Worm (Caenorhabditis elegans) whole organism, L4 larva: ENCODE results near the gene ucp-4.
"Not testable (repeated sequence)": the region's sequence is repeated elsewhere in the genome, so short reads cannot be mapped to it uniquely, and the experiment has no call there.

Experiments
- D1046.2 ChIP-seq: fragments of 200-800 bp; sonication (Bioruptor generic); IDR thresholded peaks from 2 replicates; pipeline ENCODE4 v1.3.6; 2022; ENCODE audit warnings: missing genetic modification characterization, missing compliant biosample characterization
- F37D6.2 ChIP-seq: sonication (generic microtip); optimal IDR thresholded peaks from 2 replicates; lab custom pipeline; 2016; ENCODE audit warnings: mild to moderate bottlenecking, missing genetic modification characterization, missing compliant biosample characterization
- F44E2.7 ChIP-seq: fragments of 200-800 bp; sonication (Bioruptor generic); IDR thresholded peaks from 2 replicates; pipeline ENCODE4 v2.1.2; 2022; ENCODE audit warnings: missing genetic modification characterization, missing compliant biosample characterization
- T26A8.4 ChIP-seq: fragments of 200-800 bp; sonication (Bioruptor generic); IDR thresholded peaks from 2 replicates; pipeline ENCODE4 v1.3.6; 2022; ENCODE audit warnings: missing genetic modification characterization, missing compliant biosample characterization
- Y105C5A.15 ChIP-seq: fragments of 200-800 bp; sonication (Bioruptor generic); IDR thresholded peaks from 2 replicates; pipeline ENCODE4 v1.3.6; 2022; ENCODE audit warnings: missing genetic modification characterization, missing compliant biosample characterization
- Y48G9A.11 ChIP-seq: fragments of 200-800 bp; sonication (Bioruptor generic); IDR thresholded peaks from 2 replicates; pipeline ENCODE4 v1.3.6; 2022; ENCODE audit warnings: missing genetic modification reagents, missing genetic modification characterization, missing compliant biosample characterization
- Y75B8A.6 ChIP-seq: fragments of 200-800 bp; sonication (Bioruptor generic); IDR thresholded peaks from 2 replicates; pipeline ENCODE4 v1.3.6; 2022; ENCODE audit warnings: missing genetic modification reagents, missing genetic modification characterization, missing compliant biosample characterization
- ZK337.2 ChIP-seq: fragments of 200-800 bp; sonication (Bioruptor generic); IDR thresholded peaks from 2 replicates; pipeline ENCODE4 v1.3.6; 2022; ENCODE audit warnings: missing genetic modification reagents, missing genetic modification characterization, missing compliant biosample characterization
- ama-1 ChIP-seq: fragments of 150-350 bp; optimal IDR thresholded peaks from 2 replicates; lab custom pipeline; 2014; ENCODE audit warnings: inconsistent platforms, mixed read lengths
- arid-1 ChIP-seq: fragments of 200-800 bp; sonication (Bioruptor generic); conservative IDR thresholded peaks from 2 replicates; pipeline ENCODE4 v1.3.6; 2022; ENCODE audit warnings: missing genetic modification reagents, missing genetic modification characterization, missing compliant biosample characterization
- ceh-20 ChIP-seq: fragments of 200-800 bp; sonication (Bioruptor generic); IDR thresholded peaks from 2 replicates; pipeline ENCODE4 v1.3.6; 2022; ENCODE audit warnings: missing genetic modification reagents, missing genetic modification characterization, missing compliant biosample characterization
- ceh-32 ChIP-seq: sonication (generic microtip); optimal IDR thresholded peaks from 2 replicates; lab custom pipeline; 2016; ENCODE audit warnings: mild to moderate bottlenecking, missing genetic modification characterization, missing compliant biosample characterization; ENCODE audit not compliant: poor library complexity
- ctbp-1 ChIP-seq: fragments of 200-800 bp; sonication (Bioruptor generic); IDR thresholded peaks from 2 replicates; pipeline ENCODE4 v1.3.6; 2022; ENCODE audit warnings: missing genetic modification reagents, missing genetic modification characterization, missing compliant biosample characterization
- daf-16 ChIP-seq, 3 experiments: sonication (generic microtip); optimal IDR thresholded peaks; 2 replicates each; lab custom pipeline; 2016 to 2017; ENCODE audit warnings: missing genetic modification characterization in 3 of 3, missing genetic modification reagents in 3 of 3, mild to moderate bottlenecking in 2 of 3, missing compliant biosample characterization in 2 of 3, missing biosample characterization in 1 of 3, moderate library complexity in 1 of 3
- dmd-6 ChIP-seq: fragments of 200-800 bp; sonication (Bioruptor generic); IDR thresholded peaks from 2 replicates; pipeline ENCODE4 v1.3.6; 2022; ENCODE audit warnings: missing genetic modification reagents, missing genetic modification characterization, missing compliant biosample characterization
- dmd-8 ChIP-seq: fragments of 200-800 bp; sonication (Bioruptor generic); IDR thresholded peaks from 2 replicates; pipeline ENCODE4 v1.3.6; 2022; ENCODE audit warnings: missing genetic modification characterization, missing compliant biosample characterization
- dmd-9 ChIP-seq: fragments of 200-800 bp; sonication (Bioruptor generic); IDR thresholded peaks from 2 replicates; pipeline ENCODE4 v1.3.6; 2022; ENCODE audit warnings: missing genetic modification reagents, missing genetic modification characterization, missing compliant biosample characterization
- egl-43 ChIP-seq: fragments of 200-800 bp; sonication (Bioruptor generic); IDR thresholded peaks from 2 replicates; pipeline ENCODE4 v1.3.6; 2022; ENCODE audit warnings: missing genetic modification reagents, missing genetic modification characterization, missing compliant biosample characterization
- gei-8 ChIP-seq: fragments of 200-800 bp; sonication (Bioruptor generic); optimal IDR thresholded peaks from 2 replicates; lab custom pipeline; 2018; ENCODE audit warnings: mild to moderate bottlenecking, missing genetic modification characterization, missing compliant biosample characterization
- hmg-1.1 ChIP-seq: fragments of 200-800 bp; sonication (Bioruptor generic); IDR thresholded peaks from 2 replicates; pipeline ENCODE4 v1.3.6; 2022; ENCODE audit warnings: missing genetic modification reagents, missing genetic modification characterization, missing compliant biosample characterization
- lim-7 ChIP-seq: fragments of 200-800 bp; sonication (Bioruptor generic); IDR thresholded peaks from 2 replicates; pipeline ENCODE4 v1.3.6; 2022; ENCODE audit warnings: missing genetic modification characterization, missing compliant biosample characterization
- lin-1 ChIP-seq: fragments of 200-800 bp; sonication (Bioruptor generic); IDR thresholded peaks from 2 replicates; pipeline ENCODE4 v1.3.6; 2022; ENCODE audit warnings: missing genetic modification reagents, missing genetic modification characterization, missing compliant biosample characterization
- lin-29 ChIP-seq: fragments of 200-800 bp; sonication (Bioruptor generic); IDR thresholded peaks from 2 replicates; pipeline ENCODE4 v1.3.6; 2022; ENCODE audit warnings: missing genetic modification reagents, missing genetic modification characterization, missing compliant biosample characterization
- lin-38 ChIP-seq: fragments of 200-800 bp; sonication (Bioruptor generic); IDR thresholded peaks from 2 replicates; pipeline ENCODE4 v1.3.6; 2022; ENCODE audit warnings: missing genetic modification reagents, missing genetic modification characterization, missing compliant biosample characterization
- lsy-2 ChIP-seq, 2 experiments: fragments of 150-350 bp in 1 of 2; sonication (generic microtip) in 1 of 2; optimal IDR thresholded peaks; 2 replicates each; lab custom pipeline; 2014 to 2017; ENCODE audit warnings: missing biosample characterization in 2 of 2, missing genetic modification characterization in 2 of 2
- madf-5 ChIP-seq, 2 experiments: fragments of 200-800 bp; sonication (Bioruptor generic); IDR thresholded peaks; 2 replicates each; pipeline ENCODE4 v1.3.6; 2022; ENCODE audit warnings: missing compliant biosample characterization in 2 of 2, missing genetic modification characterization in 2 of 2
- madf-9 ChIP-seq: fragments of 200-800 bp; sonication (Bioruptor generic); conservative IDR thresholded peaks from 2 replicates; pipeline ENCODE4 v1.3.6; 2022; ENCODE audit warnings: missing genetic modification reagents, missing genetic modification characterization, missing compliant biosample characterization
- mdl-1 ChIP-seq, 2 experiments: fragments of 150-350 bp in 1 of 2; sonication (generic microtip) in 1 of 2; optimal IDR thresholded peaks; 2 replicates each; lab custom pipeline; 2014 to 2017; ENCODE audit warnings: missing biosample characterization in 2 of 2, missing genetic modification characterization in 2 of 2
- mdt-29 ChIP-seq: fragments of 200-800 bp; sonication (Bioruptor generic); IDR thresholded peaks from 2 replicates; pipeline ENCODE4 v1.3.6; 2022; ENCODE audit warnings: missing genetic modification reagents, missing genetic modification characterization, missing compliant biosample characterization
- mxl-2 ChIP-seq: fragments of 200-800 bp; sonication (Bioruptor generic); conservative IDR thresholded peaks from 2 replicates; pipeline ENCODE4 v1.3.6; 2022; ENCODE audit warnings: missing genetic modification reagents, missing genetic modification characterization, missing compliant biosample characterization
- mxl-3 ChIP-seq: fragments of 200-800 bp; sonication (Bioruptor generic); optimal IDR thresholded peaks from 2 replicates; lab custom pipeline; 2018; ENCODE audit warnings: mild to moderate bottlenecking, missing genetic modification characterization, missing compliant biosample characterization
- nhr-28 ChIP-seq: fragments of 150-350 bp; optimal IDR thresholded peaks from 2 replicates; lab custom pipeline; 2014; ENCODE audit warnings: missing biosample characterization, missing genetic modification characterization
- nhr-41 ChIP-seq: fragments of 200-800 bp; sonication (Bioruptor generic); IDR thresholded peaks from 2 replicates; pipeline ENCODE4 v1.3.6; 2022; ENCODE audit warnings: missing genetic modification reagents, missing genetic modification characterization, missing compliant biosample characterization
- nhr-42 ChIP-seq: fragments of 200-800 bp; sonication (Bioruptor generic); IDR thresholded peaks from 2 replicates; pipeline ENCODE4 v1.3.6; 2022; ENCODE audit warnings: missing genetic modification characterization, missing compliant biosample characterization
- nhr-6 ChIP-seq: fragments of 150-350 bp; optimal IDR thresholded peaks from 2 replicates; lab custom pipeline; 2014; ENCODE audit warnings: missing biosample characterization, missing genetic modification characterization
- nhr-76 ChIP-seq: fragments of 150-350 bp; optimal IDR thresholded peaks from 2 replicates; lab custom pipeline; 2014; ENCODE audit warnings: missing biosample characterization, missing genetic modification characterization
- pha-4 ChIP-seq, 2 experiments: fragments of 150-350 bp in 1 of 2; fragments of 200-800 bp in 1 of 2; sonication (Bioruptor generic) in 1 of 2; IDR thresholded peaks in 1 of 2; optimal IDR thresholded peaks in 1 of 2; 2 replicates each; pipeline versions ENCODE4 v1.3.6 to Lab custom; 2014 to 2022; ENCODE audit warnings: missing genetic modification characterization in 2 of 2, missing genetic modification reagents in 2 of 2, missing biosample characterization in 1 of 2, missing compliant biosample characterization in 1 of 2
- php-3 ChIP-seq: fragments of 200-800 bp; sonication (Bioruptor generic); IDR thresholded peaks from 2 replicates; pipeline ENCODE4 v1.3.6; 2022; ENCODE audit warnings: missing genetic modification reagents, missing genetic modification characterization, missing compliant biosample characterization
- saeg-2 ChIP-seq: fragments of 200-800 bp; sonication (Bioruptor generic); IDR thresholded peaks from 2 replicates; pipeline ENCODE4 v1.3.6; 2022; ENCODE audit warnings: missing genetic modification reagents, missing genetic modification characterization, missing compliant biosample characterization
- snpc-1.2 ChIP-seq: fragments of 200-800 bp; sonication (Bioruptor generic); IDR thresholded peaks from 2 replicates; pipeline ENCODE4 v1.3.6; 2022; ENCODE audit warnings: missing genetic modification reagents, missing genetic modification characterization, missing compliant biosample characterization
- tra-1 ChIP-seq: fragments of 200-800 bp; sonication (Bioruptor generic); IDR thresholded peaks from 2 replicates; pipeline ENCODE4 v1.3.6; 2022; ENCODE audit warnings: missing genetic modification reagents, missing genetic modification characterization, missing compliant biosample characterization
- unc-39 ChIP-seq: sonication (generic microtip); optimal IDR thresholded peaks from 2 replicates; lab custom pipeline; 2017; ENCODE audit warnings: missing biosample characterization, missing genetic modification characterization
- vab-7 ChIP-seq: fragments of 200-800 bp; sonication (Bioruptor generic); IDR thresholded peaks from 2 replicates; pipeline ENCODE4 v1.3.6; 2022; ENCODE audit warnings: missing genetic modification reagents, missing genetic modification characterization, missing compliant biosample characterization
- zag-1 ChIP-seq: fragments of 150-350 bp; optimal IDR thresholded peaks from 2 replicates; lab custom pipeline; 2014; ENCODE audit warnings: missing biosample characterization, missing genetic modification characterization
- zfp-3 ChIP-seq: fragments of 200-800 bp; sonication (Bioruptor generic); conservative IDR thresholded peaks from 2 replicates; pipeline ENCODE4 v1.3.6; 2022; ENCODE audit warnings: missing genetic modification reagents, missing genetic modification characterization, missing compliant biosample characterization
- zip-11 ChIP-seq: fragments of 200-800 bp; sonication (Bioruptor generic); IDR thresholded peaks from 2 replicates; pipeline ENCODE4 v1.3.6; 2022; ENCODE audit warnings: missing genetic modification characterization, missing compliant biosample characterization
- zip-2 ChIP-seq: fragments of 150-350 bp; optimal IDR thresholded peaks from 2 replicates; lab custom pipeline; 2014; ENCODE audit warnings: missing biosample characterization, missing genetic modification characterization

ucp-4 gene

ce11 chrV:9342282-9342681 lies 8.2 kb downstream of the ucp-4 start:
- TF ChIP-seq mdt-29 (GFP tag; lab: Robert Waterston, UW) = peak; percentile 85
- peak; percentile 97 for TF ChIP-seq zfp-3 (GFP tag; lab: Robert Waterston, UW)
- peak; percentile 86 for TF ChIP-seq php-3 (GFP tag; lab: Robert Waterston, UW)
- peak; percentile 79 for TF ChIP-seq T26A8.4
- peak; percentile 95 for TF ChIP-seq pha-4 (GFP tag; IDR thresholded peaks at IDR 0.05; lab: Robert Waterston, UW)
- not testable (repeated sequence) for TF ChIP-seq pha-4 (tag; optimal IDR thresholded peaks at IDR 0.05; lab: Kevin White, UChicago)
- TF ChIP-seq saeg-2 (GFP tag; lab: Robert Waterston, UW) = peak; percentile 81
- TF ChIP-seq D1046.2 (GFP tag; lab: Robert Waterston, UW) = peak; percentile 88
- peak; percentile 78 for TF ChIP-seq lin-38
- TF ChIP-seq dmd-9 (GFP tag; lab: Robert Waterston, UW) = peak; percentile 71; the same call in 1 of the 2 replicates
- peak; percentile 59; the same call in 1 of the 2 replicates for TF ChIP-seq madf-9 (GFP tag; lab: Robert Waterston, UW)
- 0 out of 2 replicates have a peak, but pooled peaks have one; percentile 42 for TF ChIP-seq nhr-41 (GFP tag; lab: Robert Waterston, UW)
- 0 out of 2 replicates have a peak, but pooled peaks have one; percentile 49 for TF ChIP-seq F44E2.7
- peak; percentile 42; the same call in 1 of the 2 replicates for TF ChIP-seq vab-7 (GFP tag; lab: Robert Waterston, UW)
- peak; percentile 53; the same call in 1 of the 2 replicates for TF ChIP-seq lin-1 (GFP tag; lab: Robert Waterston, UW)
- TF ChIP-seq dmd-6 (GFP tag; lab: Robert Waterston, UW) = peak; percentile 66
- 0 out of 2 replicates have a peak, but pooled peaks have one; percentile 56 for TF ChIP-seq dmd-8 (GFP tag; lab: Robert Waterston, UW)
- peak; percentile 68 for TF ChIP-seq mxl-2
- TF ChIP-seq ceh-20 (GFP tag; lab: Robert Waterston, UW) = peak; percentile 83
- TF ChIP-seq ctbp-1 (GFP tag; lab: Robert Waterston, UW) = peak; percentile 82
- peak; percentile 63; the same call in 1 of the 2 replicates for TF ChIP-seq lim-7
- peak; percentile 81; the same call in 1 of the 2 replicates for TF ChIP-seq tra-1 (GFP tag; lab: Robert Waterston, UW)
- TF ChIP-seq egl-43 (GFP tag; lab: Robert Waterston, UW) = peak; percentile 89
- 0 out of 2 replicates have a peak, but pooled peaks have one; percentile 61 for TF ChIP-seq ZK337.2 (GFP tag; lab: Robert Waterston, UW)
- TF ChIP-seq zip-11 (GFP tag; lab: Robert Waterston, UW) = peak; percentile 80; the same call in 1 of the 2 replicates
- peak; percentile 83 for TF ChIP-seq Y48G9A.11 (GFP tag; lab: Robert Waterston, UW)
- TF ChIP-seq Y105C5A.15 (GFP tag; lab: Robert Waterston, UW) = peak; percentile 76; the same call in 1 of the 2 replicates
- TF ChIP-seq arid-1 (GFP tag; lab: Robert Waterston, UW) = peak; percentile 76
- peak; percentile 64 to 83; a peak in 3 of 4 replicates for TF ChIP-seq madf-5 (GFP tag; IDR thresholded peaks at IDR 0.05; lab: Robert Waterston, UW)
- TF ChIP-seq nhr-42 (GFP tag; lab: Robert Waterston, UW) = peak; percentile 90
- peak; percentile 80 for TF ChIP-seq hmg-1.1 (GFP tag; lab: Robert Waterston, UW)
- TF ChIP-seq lin-29 (GFP tag; lab: Robert Waterston, UW) = peak; percentile 76
- TF ChIP-seq snpc-1.2 (GFP tag; lab: Robert Waterston, UW) = peak; percentile 76
- TF ChIP-seq Y75B8A.6 (GFP tag; lab: Robert Waterston, UW) = peak; percentile 94

- TF ChIP-seq daf-16 (GFP tag; optimal IDR thresholded peaks at IDR 0.05; lab: Kevin White, UChicago) (no peak), daf-16 (tag; optimal IDR thresholded peaks at IDR 0.05; lab: Kevin White, UChicago) (no peak), D1046.2 (GFP tag; lab: Robert Waterston, UW) (peak; percentile 81), lin-29 (GFP tag; lab: Robert Waterston, UW) (peak; percentile 77), nhr-76 (tag; lab: Kevin White, UChicago) (no peak), nhr-28 (tag; lab: Kevin White, UChicago) (no peak), mdl-1 (tag; optimal IDR thresholded peaks at IDR 0.05; lab: Kevin White, UChicago) (no peak), ama-1 (lab: Kevin White, UChicago) (no peak), ceh-32 (tag; lab: Kevin White, UChicago) (no peak), F37D6.2 (tag; lab: Kevin White, UChicago) (no peak), zip-11 (GFP tag; lab: Robert Waterston, UW) (0 out of 2 replicates have a peak, but pooled peaks have one; percentile 33), unc-39 (tag; lab: Kevin White, UChicago) (no peak), zip-2 (no peak), gei-8 (GFP tag; lab: Kevin White, UChicago) (no peak), zag-1 (tag; lab: Kevin White, UChicago) (no peak), dmd-9 (GFP tag; lab: Robert Waterston, UW) (peak; percentile 56; the same call in 1 of the 2 replicates), dmd-8 (GFP tag; lab: Robert Waterston, UW) (no peak), mxl-3 (GFP tag; lab: Kevin White, UChicago) (no peak), nhr-6 (no peak), lsy-2 (tag; optimal IDR thresholded peaks at IDR 0.05; lab: Kevin White, UChicago) (no peak)
Measured at ce11 chrV:9342965-9343628, 9.0 kb downstream of the ucp-4 start.
